Worm (Caenorhabditis elegans) whole organism, late embryonic: ENCODE results near the gene dnj-25.

Experiments
- C38D4.7 ChIP-seq: fragments of 200-800 bp; sonication (Bioruptor generic); optimal IDR thresholded peaks from 2 replicates; lab custom pipeline; 2018; ENCODE audit warnings: mild to moderate bottlenecking, missing genetic modification characterization, moderate library complexity, missing compliant biosample characterization
- K02D7.2 ChIP-seq: sonication (generic microtip); optimal IDR thresholded peaks from 2 replicates; lab custom pipeline; 2017; ENCODE audit warnings: mild to moderate bottlenecking, missing genetic modification characterization, missing compliant biosample characterization
- K09A11.1 ChIP-seq: sonication (generic microtip); optimal IDR thresholded peaks from 2 replicates; lab custom pipeline; 2017; ENCODE audit warnings: antibody characterized with exemption, mild to moderate bottlenecking, missing genetic modification characterization, missing compliant biosample characterization; ENCODE audit not compliant: insufficient read depth
- ahr-1 ChIP-seq: sonication (generic microtip); optimal IDR thresholded peaks from 2 replicates; lab custom pipeline; 2016; ENCODE audit warnings: missing genetic modification characterization, missing compliant biosample characterization
- ama-1 ChIP-seq: fragments of 150-350 bp; optimal IDR thresholded peaks from 2 replicates; lab custom pipeline; 2014
- ceh-19 ChIP-seq: fragments of 200-800 bp; sonication (Bioruptor generic); optimal IDR thresholded peaks from 2 replicates; lab custom pipeline; 2018; ENCODE audit warnings: mild to moderate bottlenecking, missing genetic modification characterization, missing compliant biosample characterization
- ceh-22 ChIP-seq: sonication (generic microtip); optimal IDR thresholded peaks from 2 replicates; lab custom pipeline; 2017; ENCODE audit warnings: missing biosample characterization, missing genetic modification characterization
- ceh-24 ChIP-seq: sonication (generic microtip); optimal IDR thresholded peaks from 2 replicates; lab custom pipeline; 2016; ENCODE audit warnings: mild to moderate bottlenecking, missing genetic modification characterization, missing compliant biosample characterization
- ceh-30 ChIP-seq: fragments of 150-350 bp; optimal IDR thresholded peaks from 2 replicates; lab custom pipeline; 2014; ENCODE audit warnings: missing biosample characterization, missing genetic modification characterization
- ceh-34 ChIP-seq: sonication (generic microtip); optimal IDR thresholded peaks from 2 replicates; lab custom pipeline; 2016; ENCODE audit warnings: mild to moderate bottlenecking, missing genetic modification characterization, missing compliant biosample characterization
- ceh-48 ChIP-seq: sonication (generic microtip); optimal IDR thresholded peaks from 2 replicates; lab custom pipeline; 2016; ENCODE audit warnings: missing genetic modification characterization, inconsistent platforms, missing compliant biosample characterization
- ceh-6 ChIP-seq: fragments of 200-800 bp; sonication (Bioruptor generic); optimal IDR thresholded peaks from 2 replicates; lab custom pipeline; 2018; ENCODE audit warnings: mild to moderate bottlenecking, missing genetic modification characterization, missing compliant biosample characterization
- che-1 ChIP-seq: sonication (generic microtip); optimal IDR thresholded peaks from 2 replicates; lab custom pipeline; 2016; ENCODE audit warnings: mild to moderate bottlenecking, missing genetic modification characterization, missing compliant biosample characterization
- dmd-4 ChIP-seq: sonication (generic microtip); optimal IDR thresholded peaks from 2 replicates; lab custom pipeline; 2016; ENCODE audit warnings: borderline replicate concordance, missing genetic modification characterization, missing compliant biosample characterization
- dve-1 ChIP-seq: sonication (generic microtip); optimal IDR thresholded peaks from 2 replicates; lab custom pipeline; 2017; ENCODE audit warnings: antibody characterized with exemption, mild to moderate bottlenecking, missing genetic modification characterization, missing compliant biosample characterization
- elt-2 ChIP-seq: sonication (generic microtip); optimal IDR thresholded peaks from 2 replicates; lab custom pipeline; 2016; ENCODE audit warnings: missing genetic modification reagents, missing genetic modification characterization, missing compliant biosample characterization
- elt-4 ChIP-seq: sonication (generic microtip); optimal IDR thresholded peaks from 2 replicates; lab custom pipeline; 2016; ENCODE audit warnings: missing genetic modification characterization, missing compliant biosample characterization
- eyg-1 ChIP-seq: sonication (generic microtip); optimal IDR thresholded peaks from 2 replicates; lab custom pipeline; 2016; ENCODE audit warnings: missing genotype, missing genetic modification characterization, missing compliant biosample characterization
- gmeb-2 ChIP-seq: sonication (generic microtip); optimal IDR thresholded peaks from 2 replicates; lab custom pipeline; 2016; ENCODE audit warnings: missing genetic modification characterization, inconsistent platforms, missing compliant biosample characterization
- hlh-13 ChIP-seq: fragments of 200-800 bp; sonication (Bioruptor generic); optimal IDR thresholded peaks from 2 replicates; lab custom pipeline; 2018; ENCODE audit warnings: mild to moderate bottlenecking, missing genetic modification characterization, missing compliant biosample characterization
- hlh-30 ChIP-seq: sonication (generic microtip); optimal IDR thresholded peaks from 2 replicates; lab custom pipeline; 2017; ENCODE audit warnings: antibody characterized with exemption, missing genetic modification characterization, missing compliant biosample characterization; ENCODE audit not compliant: insufficient read depth
- hlh-8 ChIP-seq: sonication (generic microtip); optimal IDR thresholded peaks from 2 replicates; lab custom pipeline; 2016; ENCODE audit warnings: missing genotype, missing genetic modification characterization, missing compliant biosample characterization
- lim-6 ChIP-seq: sonication (generic microtip); optimal IDR thresholded peaks from 2 replicates; lab custom pipeline; 2016; ENCODE audit warnings: missing genetic modification characterization, missing compliant biosample characterization
- lin-11 ChIP-seq: fragments of 200-800 bp; sonication (Bioruptor generic); optimal IDR thresholded peaks from 2 replicates; lab custom pipeline; 2018; ENCODE audit warnings: mild to moderate bottlenecking, missing genetic modification characterization, missing compliant biosample characterization
- madf-2 ChIP-seq: sonication (generic microtip); optimal IDR thresholded peaks from 2 replicates; lab custom pipeline; 2017; ENCODE audit warnings: missing genetic modification characterization, missing compliant biosample characterization
- nhr-232 ChIP-seq: sonication (generic microtip); optimal IDR thresholded peaks from 2 replicates; lab custom pipeline; 2016; ENCODE audit warnings: missing genetic modification characterization, missing compliant biosample characterization
- odd-2 ChIP-seq: sonication (generic microtip); optimal IDR thresholded peaks from 2 replicates; lab custom pipeline; 2017; ENCODE audit warnings: antibody characterized with exemption, mild to moderate bottlenecking, missing genetic modification characterization, missing compliant biosample characterization
- pag-3 ChIP-seq: sonication (generic microtip); optimal IDR thresholded peaks from 2 replicates; lab custom pipeline; 2016; ENCODE audit warnings: missing compliant biosample characterization, missing genetic modification characterization, borderline replicate concordance
- pha-2 ChIP-seq: sonication (generic microtip); optimal IDR thresholded peaks from 2 replicates; lab custom pipeline; 2017; ENCODE audit warnings: mild to moderate bottlenecking, missing genetic modification characterization, missing compliant biosample characterization
- pha-4 ChIP-seq: fragments of 150-350 bp; optimal IDR thresholded peaks from 2 replicates; lab custom pipeline; 2018; ENCODE audit warnings: missing biosample characterization, missing genetic modification reagents, missing genetic modification characterization
- pros-1 ChIP-seq: fragments of 150-350 bp; optimal IDR thresholded peaks from 2 replicates; lab custom pipeline; 2014; ENCODE audit warnings: missing biosample characterization, missing genetic modification reagents, missing genetic modification characterization
- ref-2 ChIP-seq: sonication (generic microtip); optimal IDR thresholded peaks from 2 replicates; lab custom pipeline; 2016; ENCODE audit warnings: missing genetic modification characterization, missing compliant biosample characterization
- rnt-1 ChIP-seq: sonication (generic microtip); optimal IDR thresholded peaks from 2 replicates; lab custom pipeline; 2016; ENCODE audit warnings: missing genetic modification characterization, missing compliant biosample characterization
- sdc-2 ChIP-seq: sonication (generic microtip); optimal IDR thresholded peaks from 2 replicates; lab custom pipeline; 2016; ENCODE audit warnings: missing genotype, missing genetic modification characterization, missing compliant biosample characterization
- sox-2 ChIP-seq: fragments of 200-800 bp; sonication (Bioruptor generic); IDR thresholded peaks from 2 replicates; pipeline ENCODE4 v1.3.6; 2022; ENCODE audit warnings: missing genetic modification reagents, missing genetic modification characterization, missing compliant biosample characterization
- syd-9 ChIP-seq: sonication (generic microtip); optimal IDR thresholded peaks from 2 replicates; lab custom pipeline; 2016; ENCODE audit warnings: mild to moderate bottlenecking, missing genetic modification characterization, moderate library complexity, missing compliant biosample characterization
- tbx-2 ChIP-seq: sonication (generic microtip); optimal IDR thresholded peaks from 2 replicates; lab custom pipeline; 2016; ENCODE audit warnings: missing genetic modification characterization, missing compliant biosample characterization
- tbx-7 ChIP-seq: sonication (generic microtip); optimal IDR thresholded peaks from 2 replicates; lab custom pipeline; 2016; ENCODE audit warnings: missing genotype, missing genetic modification characterization, missing compliant biosample characterization
- unc-3 ChIP-seq, 2 experiments: fragments of 200-800 bp in 1 of 2; sonication (Bioruptor generic) in 1 of 2; sonication (generic microtip) in 1 of 2; conservative IDR thresholded peaks in 1 of 2; optimal IDR thresholded peaks in 1 of 2; 2 replicates each; pipeline versions ENCODE4 v1.3.6 to Lab custom; 2016 to 2022; ENCODE audit warnings: missing compliant biosample characterization in 2 of 2, missing genetic modification characterization in 2 of 2, missing genetic modification reagents in 1 of 2
- unc-42 ChIP-seq: sonication (generic microtip); optimal IDR thresholded peaks from 2 replicates; lab custom pipeline; 2016; ENCODE audit warnings: missing genotype, missing genetic modification characterization, missing compliant biosample characterization
- unc-55 ChIP-seq: sonication (generic microtip); optimal IDR thresholded peaks from 2 replicates; lab custom pipeline; 2017; ENCODE audit warnings: missing biosample characterization, missing genetic modification reagents, missing genetic modification characterization
- unc-86 ChIP-seq: sonication (generic microtip); optimal IDR thresholded peaks from 2 replicates; lab custom pipeline; 2016; ENCODE audit warnings: missing genetic modification characterization, missing compliant biosample characterization

dnj-25 gene

DNA sequence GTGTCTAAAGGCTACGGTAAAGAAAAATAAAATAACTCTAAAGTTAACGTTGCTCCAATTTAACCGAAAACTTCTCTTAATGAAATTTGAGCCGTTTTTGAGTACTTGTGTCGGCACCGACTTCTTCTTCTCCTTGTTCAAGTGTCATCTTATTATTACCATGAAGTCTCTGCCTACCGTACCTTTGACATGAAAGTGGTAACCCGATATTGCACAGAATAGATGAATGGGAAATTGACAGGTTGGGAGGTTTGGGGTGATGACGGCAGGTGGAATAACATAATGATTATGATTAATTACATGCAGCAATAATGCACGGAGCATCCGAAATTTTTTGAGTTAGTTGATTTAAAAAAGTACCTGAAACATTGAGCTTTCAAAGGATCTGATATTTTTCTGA is 2.7 kb upstream of the dnj-25 start:
- TF ChIP-seq K02D7.2 (tag; lab: Kevin White, UChicago) (no peak), hlh-13 (GFP tag; lab: Kevin White, UChicago) (no peak), ceh-34 (peak; percentile 84), pha-2 (tag; lab: Kevin White, UChicago) (no peak), sdc-2 (no peak)

DNA sequence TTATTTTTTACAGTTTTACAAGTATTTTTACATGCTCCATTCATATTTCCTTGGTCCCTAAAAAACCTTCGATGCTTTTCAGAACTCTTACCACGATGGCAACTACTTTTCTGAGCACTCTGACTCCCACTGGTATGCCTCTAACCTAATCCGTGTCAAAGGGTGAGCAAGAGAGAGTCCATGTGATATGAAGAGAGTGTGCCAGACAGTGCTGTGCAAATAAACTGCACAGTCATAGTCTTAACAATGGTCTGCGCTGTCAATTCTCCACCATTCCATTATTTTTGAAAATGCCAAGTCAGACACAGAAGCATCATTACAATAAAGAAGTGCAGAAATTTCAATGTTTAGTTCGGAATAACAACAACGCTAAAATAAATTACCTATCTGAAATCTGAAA is 1.1 kb upstream of the dnj-25 start:
- no peak for TF ChIP-seq che-1 (tag; lab: Kevin White, UChicago)
- TF ChIP-seq C38D4.7, result no peak
- TF ChIP-seq hlh-8, result no peak
- no peak for TF ChIP-seq dmd-4 (tag; lab: Kevin White, UChicago)

DNA sequence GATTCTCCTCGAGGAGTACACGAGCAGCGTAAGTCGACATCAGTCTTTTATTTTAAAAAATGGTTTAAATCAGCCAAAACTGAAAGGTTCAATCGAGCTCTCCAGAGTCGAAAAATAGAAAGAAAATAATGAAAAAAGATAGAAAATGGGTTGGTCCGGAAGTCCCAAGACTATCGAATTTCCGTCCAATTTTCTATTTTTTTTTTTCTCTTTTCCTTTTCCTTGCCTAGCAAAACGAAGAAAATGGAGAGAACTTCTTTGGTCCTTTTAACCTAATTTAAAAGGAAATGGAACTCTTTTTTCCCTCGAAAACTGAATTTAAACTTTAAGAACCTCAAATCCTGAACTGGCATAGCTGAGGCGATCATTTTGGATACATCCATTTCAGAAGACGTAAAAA is 4.8 kb downstream of the dnj-25 start:
- TF ChIP-seq elt-2 (no peak), syd-9 (tag; lab: Kevin White, UChicago) (no peak), unc-42 (peak; percentile 63), eyg-1 (tag; lab: Kevin White, UChicago) (no peak), tbx-2 (tag; lab: Kevin White, UChicago) (no peak), unc-86 (no peak), pha-4 (tag; lab: Kevin White, UChicago) (no peak)

DNA sequence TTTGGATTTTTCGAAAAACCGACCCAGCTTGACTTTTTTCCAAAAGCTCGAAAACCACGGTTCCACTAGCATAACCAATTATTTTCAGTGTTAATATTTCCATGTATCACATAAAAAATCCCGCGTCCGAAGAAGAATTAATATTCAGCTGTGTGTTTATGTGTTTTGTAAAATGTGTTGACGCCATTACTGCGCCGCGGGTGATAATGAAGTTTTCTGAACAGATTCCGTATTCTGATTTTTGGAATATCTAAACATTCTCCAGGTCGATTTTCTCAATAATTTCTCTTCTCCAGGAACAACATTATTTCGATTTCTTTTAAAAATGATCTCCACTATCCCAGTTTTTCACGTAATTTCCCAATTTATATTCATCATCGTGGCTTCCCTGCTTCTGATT is 9.5 kb downstream of the dnj-25 start, which contains the start of gene srxa-6:
srxa-6 (plus strand) TSS at position 301 of the 400 bp plus-strand sequence.
- TF ChIP-seq unc-3 (GFP tag; conservative IDR thresholded peaks at IDR 0.05; lab: Robert Waterston, UW), result no peak
- TF ChIP-seq unc-3 (tag; optimal IDR thresholded peaks at IDR 0.05; lab: Kevin White, UChicago), result no peak
- TF ChIP-seq ceh-48, result no peak
- no peak for TF ChIP-seq ahr-1

DNA sequence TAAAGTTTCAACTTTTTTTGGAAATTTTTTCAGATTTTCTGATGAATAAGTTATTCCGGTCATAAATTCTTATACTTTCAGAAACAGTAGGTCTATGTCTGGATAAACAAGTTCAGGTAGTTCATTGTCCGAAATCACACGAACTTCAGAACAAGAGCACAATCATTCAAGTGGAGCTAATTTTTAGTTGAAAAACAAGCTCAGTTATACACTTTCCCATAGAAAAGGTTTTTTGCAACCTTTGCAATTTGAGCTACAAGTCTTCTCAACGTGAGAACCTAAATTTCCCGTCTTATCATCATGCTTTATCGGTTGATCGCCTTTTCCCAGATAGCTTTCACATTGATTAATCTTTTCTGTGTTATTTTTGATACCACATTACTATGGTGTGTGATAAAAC is 12.4 kb downstream of the dnj-25 start, which contains the start of gene srxa-1:
srxa-1 (plus strand) TSS at position 301 of the 400 bp plus-strand sequence.
- TF ChIP-seq ceh-6, result no peak
- no peak for TF ChIP-seq pros-1
- no peak for TF ChIP-seq ahr-1
- TF ChIP-seq sox-2 (GFP tag; lab: Robert Waterston, UW), result no peak
- TF ChIP-seq hlh-30 (tag; lab: Kevin White, UChicago), result no peak
- TF ChIP-seq dve-1 (tag; lab: Kevin White, UChicago), result no peak
- no peak for TF ChIP-seq ceh-19 (GFP tag; lab: Kevin White, UChicago)
- TF ChIP-seq K02D7.2 (tag; lab: Kevin White, UChicago), result no peak
- TF ChIP-seq K09A11.1 (tag; lab: Kevin White, UChicago), result no peak
- TF ChIP-seq pag-3 (tag; lab: Kevin White, UChicago), result no peak
- no peak for TF ChIP-seq elt-4 (tag; lab: Kevin White, UChicago)
- TF ChIP-seq che-1 (tag; lab: Kevin White, UChicago), result no peak
- no peak for TF ChIP-seq hlh-13 (GFP tag; lab: Kevin White, UChicago)
- no peak for TF ChIP-seq unc-3 (GFP tag; conservative IDR thresholded peaks at IDR 0.05; lab: Robert Waterston, UW)
- TF ChIP-seq unc-3 (tag; optimal IDR thresholded peaks at IDR 0.05; lab: Kevin White, UChicago), result no peak
- no peak for TF ChIP-seq ceh-30 (tag; lab: Kevin White, UChicago)
- TF ChIP-seq ceh-22 (tag; lab: Kevin White, UChicago), result no peak
- no peak for TF ChIP-seq lim-6 (tag; lab: Kevin White, UChicago)

DNA sequence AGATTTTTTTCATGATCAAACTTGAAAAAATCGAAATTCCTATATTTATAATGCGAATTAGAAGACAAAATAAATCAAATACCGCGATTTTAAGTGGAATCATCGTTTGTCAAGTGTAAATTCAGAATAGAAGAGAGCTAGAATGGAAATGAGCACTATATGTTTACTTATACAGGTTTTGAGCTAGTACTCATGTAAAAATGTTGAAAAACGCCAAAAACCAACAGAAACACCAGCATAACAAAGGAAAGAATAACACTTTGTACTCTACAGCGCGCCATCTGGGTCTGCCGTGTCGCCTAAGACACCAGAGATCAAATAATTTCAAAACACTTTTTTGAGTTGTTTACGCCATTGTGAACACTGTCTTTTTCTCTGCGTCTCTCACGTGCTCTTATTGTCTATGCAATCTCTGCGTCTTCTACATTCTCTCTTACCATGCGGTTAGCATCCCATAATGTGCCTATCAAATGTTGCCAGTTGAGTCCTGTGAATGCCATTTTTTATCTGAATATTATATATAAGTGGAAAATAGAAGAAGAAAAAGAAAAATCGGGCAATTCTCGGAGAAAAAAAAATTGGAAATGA is 15.3 kb downstream of the dnj-25 start, which contains the start of gene ipla-3:
ipla-3 (minus strand) TSS at position 510 of the 588 bp plus-strand sequence.
- no peak for TF ChIP-seq dve-1 (tag; lab: Kevin White, UChicago)
- no peak for TF ChIP-seq tbx-7
- TF ChIP-seq ama-1 (lab: Kevin White, UChicago), result no peak
- TF ChIP-seq ceh-30 (tag; lab: Kevin White, UChicago), result no peak
- peak; percentile 17 for TF ChIP-seq rnt-1 (tag; lab: Kevin White, UChicago)
- no peak for TF ChIP-seq madf-2 (tag; lab: Kevin White, UChicago)
- TF ChIP-seq unc-42, result no peak
- peak; percentile 63 for TF ChIP-seq unc-55 (GFP tag; lab: Kevin White, UChicago)
- no peak for TF ChIP-seq nhr-232 (tag; lab: Kevin White, UChicago)
- no peak for TF ChIP-seq lin-11 (tag; lab: Kevin White, UChicago)
- no peak for TF ChIP-seq odd-2 (tag; lab: Kevin White, UChicago)
- no peak for TF ChIP-seq syd-9 (tag; lab: Kevin White, UChicago)
- TF ChIP-seq ceh-24, result no peak
- TF ChIP-seq gmeb-2 (tag; lab: Kevin White, UChicago), result no peak
- no peak for TF ChIP-seq eyg-1 (tag; lab: Kevin White, UChicago)
- TF ChIP-seq ref-2 (tag; lab: Kevin White, UChicago), result no peak
- TF ChIP-seq unc-86, result no peak
